Worm (Caenorhabditis elegans) whole organism, young adult: ENCODE results near the gene Y55B1AR.2.

Experiments used
- C17E4.6 ChIP-seq: fragments of 200-800 bp; sonication (Bioruptor generic); IDR thresholded peaks from 2 replicates; pipeline ENCODE4 v1.3.6; 2022; ENCODE audit warnings: missing genetic modification reagents, missing genetic modification characterization, missing compliant biosample characterization
- D2030.7 ChIP-seq: fragments of 200-800 bp; sonication (Bioruptor generic); IDR thresholded peaks from 2 replicates; pipeline ENCODE4 v1.3.6; 2022; ENCODE audit warnings: missing genetic modification reagents, missing genetic modification characterization, missing compliant biosample characterization
- F22D6.2 ChIP-seq: sonication (generic microtip); optimal IDR thresholded peaks from 2 replicates; lab custom pipeline; 2016; ENCODE audit warnings: mild to moderate bottlenecking, missing genetic modification characterization, missing compliant biosample characterization
- F37B4.10 ChIP-seq: fragments of 200-800 bp; sonication (Bioruptor generic); IDR thresholded peaks from 2 replicates; pipeline ENCODE4 v1.3.6; 2022; ENCODE audit warnings: missing genetic modification characterization, missing compliant biosample characterization
- F39B2.1 ChIP-seq: fragments of 200-800 bp; sonication (Bioruptor generic); IDR thresholded peaks from 2 replicates; pipeline ENCODE4 v1.3.6; 2022; ENCODE audit warnings: missing genetic modification reagents, missing genetic modification characterization, missing compliant biosample characterization
- F57C9.4 ChIP-seq: sonication (generic microtip); optimal IDR thresholded peaks from 2 replicates; lab custom pipeline; 2017; ENCODE audit warnings: mild to moderate bottlenecking, missing genetic modification characterization, missing compliant biosample characterization
- K12H6.12 ChIP-seq: fragments of 200-800 bp; sonication (Bioruptor generic); optimal IDR thresholded peaks from 2 replicates; lab custom pipeline; 2018; ENCODE audit warnings: mild to moderate bottlenecking, missing genetic modification characterization, missing compliant biosample characterization
- Y53G8AR.9 ChIP-seq: fragments of 200-800 bp; sonication (Bioruptor generic); conservative IDR thresholded peaks from 2 replicates; pipeline ENCODE4 v1.3.6; 2022; ENCODE audit warnings: missing genetic modification reagents, missing genetic modification characterization, missing compliant biosample characterization
- Y79H2A.3 ChIP-seq: fragments of 200-800 bp; sonication (Bioruptor generic); conservative IDR thresholded peaks from 2 replicates; pipeline ENCODE4 v1.3.6; 2022; ENCODE audit warnings: missing genetic modification reagents, missing genetic modification characterization, missing compliant biosample characterization
- ZK185.1 ChIP-seq: sonication (generic microtip); optimal IDR thresholded peaks from 2 replicates; lab custom pipeline; 2016; ENCODE audit warnings: mild to moderate bottlenecking, missing genetic modification characterization, missing compliant biosample characterization; ENCODE audit not compliant: poor library complexity, severe bottlenecking
- atf-7 ChIP-seq: sonication (generic microtip); optimal IDR thresholded peaks from 2 replicates; lab custom pipeline; 2017; ENCODE audit warnings: mild to moderate bottlenecking, missing genetic modification characterization, missing compliant biosample characterization
- attf-6 ChIP-seq: fragments of 200-800 bp; sonication (Bioruptor generic); IDR thresholded peaks from 2 replicates; pipeline ENCODE4 v1.3.6; 2022; ENCODE audit warnings: missing genetic modification reagents, missing genetic modification characterization, missing compliant biosample characterization
- bed-2 ChIP-seq: fragments of 200-800 bp; sonication (Bioruptor generic); IDR thresholded peaks from 2 replicates; pipeline ENCODE4 v1.3.6; 2022; ENCODE audit warnings: missing genetic modification reagents, missing genetic modification characterization, missing compliant biosample characterization
- cebp-1 ChIP-seq, 2 experiments: fragments of 200-800 bp in 1 of 2; sonication (Bioruptor generic) in 1 of 2; sonication (generic microtip) in 1 of 2; IDR thresholded peaks in 1 of 2; optimal IDR thresholded peaks in 1 of 2; 2 replicates each; pipeline versions ENCODE4 v1.3.6 to Lab custom; 2017 to 2022; ENCODE audit warnings: missing compliant biosample characterization in 2 of 2, missing genetic modification characterization in 2 of 2, mild to moderate bottlenecking in 1 of 2, missing genetic modification reagents in 1 of 2, moderate library complexity in 1 of 2
- cebp-2 ChIP-seq: fragments of 200-800 bp; sonication (Bioruptor generic); IDR thresholded peaks from 2 replicates; pipeline ENCODE4 v1.3.6; 2022; ENCODE audit warnings: missing genetic modification characterization, missing compliant biosample characterization
- ceh-100 ChIP-seq: fragments of 200-800 bp; sonication (Bioruptor generic); IDR thresholded peaks from 2 replicates; pipeline ENCODE4 v1.3.6; 2022; ENCODE audit warnings: missing genetic modification reagents, missing genetic modification characterization, missing compliant biosample characterization
- ceh-91 ChIP-seq: fragments of 200-800 bp; sonication (Bioruptor generic); IDR thresholded peaks from 2 replicates; pipeline ENCODE4 v1.3.6; 2022; ENCODE audit warnings: missing genetic modification reagents, missing genetic modification characterization, missing compliant biosample characterization
- chd-7 ChIP-seq: sonication (generic microtip); optimal IDR thresholded peaks from 2 replicates; lab custom pipeline; 2016; ENCODE audit warnings: mild to moderate bottlenecking, missing genetic modification characterization, moderate library complexity, missing compliant biosample characterization
- dox-1 ChIP-seq: fragments of 200-800 bp; sonication (Bioruptor generic); IDR thresholded peaks from 2 replicates; pipeline ENCODE4 v1.3.6; 2022; ENCODE audit warnings: missing genetic modification reagents, missing genetic modification characterization, missing compliant biosample characterization
- dpff-1 ChIP-seq: sonication (generic microtip); optimal IDR thresholded peaks from 2 replicates; lab custom pipeline; 2017; ENCODE audit warnings: mild to moderate bottlenecking, missing genetic modification characterization, missing compliant biosample characterization
- dpl-1 ChIP-seq: fragments of 150-350 bp; optimal IDR thresholded peaks from 2 replicates; lab custom pipeline; 2014; ENCODE audit warnings: missing biosample characterization, missing genetic modification reagents, missing genetic modification characterization
- efl-1 ChIP-seq: fragments of 150-350 bp; optimal IDR thresholded peaks from 2 replicates; lab custom pipeline; 2014; ENCODE audit warnings: missing biosample characterization, missing genetic modification reagents, missing genetic modification characterization
- egl-18 ChIP-seq: fragments of 200-800 bp; sonication (Bioruptor generic); IDR thresholded peaks from 2 replicates; pipeline ENCODE4 v1.3.6; 2022; ENCODE audit warnings: missing genetic modification reagents, missing genetic modification characterization, missing compliant biosample characterization
- egrh-3 ChIP-seq: fragments of 200-800 bp; sonication (Bioruptor generic); IDR thresholded peaks from 2 replicates; pipeline ENCODE4 v1.3.6; 2022; ENCODE audit warnings: missing genetic modification reagents, missing genetic modification characterization, missing compliant biosample characterization
- ekl-4 ChIP-seq: fragments of 200-800 bp; sonication (Bioruptor generic); IDR thresholded peaks from 2 replicates; pipeline ENCODE4 v1.3.6; 2022; ENCODE audit warnings: missing genetic modification reagents, missing genetic modification characterization, missing compliant biosample characterization
- gei-17 ChIP-seq: fragments of 200-800 bp; sonication (Bioruptor generic); optimal IDR thresholded peaks from 2 replicates; lab custom pipeline; 2018; ENCODE audit warnings: mild to moderate bottlenecking, missing genetic modification characterization, missing compliant biosample characterization
- hmg-20 ChIP-seq: fragments of 200-800 bp; sonication (Bioruptor generic); IDR thresholded peaks from 2 replicates; pipeline ENCODE4 v1.3.6; 2022; ENCODE audit warnings: missing genetic modification reagents, missing genetic modification characterization, missing compliant biosample characterization
- hsf-1 ChIP-seq: fragments of 200-800 bp; sonication (Bioruptor generic); IDR thresholded peaks from 2 replicates; pipeline ENCODE4 v1.3.6; 2022; ENCODE audit warnings: missing genetic modification reagents, missing genetic modification characterization, missing compliant biosample characterization
- let-607 ChIP-seq, 2 experiments: fragments of 200-800 bp in 1 of 2; sonication (Bioruptor generic) in 1 of 2; sonication (generic microtip) in 1 of 2; optimal IDR thresholded peaks; 2 replicates each; lab custom pipeline; 2016 to 2018; ENCODE audit warnings: mild to moderate bottlenecking in 2 of 2, missing compliant biosample characterization in 2 of 2, missing genetic modification characterization in 2 of 2, moderate library complexity in 2 of 2, missing genotype in 1 of 2
- lir-1 ChIP-seq: fragments of 200-800 bp; sonication (Bioruptor generic); conservative IDR thresholded peaks from 2 replicates; pipeline ENCODE4 v1.3.6; 2022; ENCODE audit warnings: missing genetic modification reagents, missing genetic modification characterization, missing compliant biosample characterization
- madf-3 ChIP-seq: fragments of 200-800 bp; sonication (Bioruptor generic); IDR thresholded peaks from 2 replicates; pipeline ENCODE4 v1.3.6; 2022; ENCODE audit warnings: missing genetic modification reagents, missing genetic modification characterization, missing compliant biosample characterization
- mcd-1 ChIP-seq: fragments of 200-800 bp; sonication (Bioruptor generic); IDR thresholded peaks from 2 replicates; pipeline ENCODE4 v1.3.6; 2022; ENCODE audit warnings: missing genetic modification reagents, missing genetic modification characterization, missing compliant biosample characterization
- nfya-1 ChIP-seq: sonication (generic microtip); optimal IDR thresholded peaks from 2 replicates; lab custom pipeline; 2017; ENCODE audit warnings: antibody characterized with exemption, missing compliant biosample characterization, missing genetic modification characterization, borderline replicate concordance; ENCODE audit not compliant: insufficient read depth
- nhr-120 ChIP-seq: fragments of 200-800 bp; sonication (Bioruptor generic); IDR thresholded peaks from 2 replicates; pipeline ENCODE4 v1.3.6; 2022; ENCODE audit warnings: missing genetic modification characterization, missing compliant biosample characterization
- nhr-179 ChIP-seq: sonication (generic microtip); optimal IDR thresholded peaks from 2 replicates; lab custom pipeline; 2016; ENCODE audit warnings: mild to moderate bottlenecking, missing genetic modification characterization, missing compliant biosample characterization
- nhr-80 ChIP-seq: sonication (generic microtip); optimal IDR thresholded peaks from 2 replicates; lab custom pipeline; 2016; ENCODE audit warnings: missing genetic modification characterization, missing compliant biosample characterization
- pbrm-1 ChIP-seq: fragments of 200-800 bp; sonication (Bioruptor generic); IDR thresholded peaks from 2 replicates; pipeline ENCODE4 v1.3.6; 2022; ENCODE audit warnings: missing genetic modification reagents, missing genetic modification characterization, missing compliant biosample characterization
- rcor-1 ChIP-seq: fragments of 200-800 bp; sonication (Bioruptor generic); IDR thresholded peaks from 2 replicates; pipeline ENCODE4 v1.3.6; 2022; ENCODE audit warnings: missing genetic modification reagents, missing genetic modification characterization, missing compliant biosample characterization
- unc-62 ChIP-seq: fragments of 150-350 bp; optimal IDR thresholded peaks from 2 replicates; lab custom pipeline; 2014; ENCODE audit warnings: missing biosample characterization, missing genetic modification reagents, missing genetic modification characterization
- xnd-1 ChIP-seq: sonication (generic microtip); optimal IDR thresholded peaks from 2 replicates; lab custom pipeline; 2016; ENCODE audit warnings: missing genotype, missing genetic modification reagents, missing genetic modification characterization, missing compliant biosample characterization
- ztf-18 ChIP-seq: sonication (generic microtip); optimal IDR thresholded peaks from 2 replicates; lab custom pipeline; 2016; ENCODE audit warnings: missing genotype, mild to moderate bottlenecking, missing genetic modification characterization, missing compliant biosample characterization
- ztf-22 ChIP-seq: fragments of 200-800 bp; sonication (Bioruptor generic); optimal IDR thresholded peaks from 2 replicates; lab custom pipeline; 2018; ENCODE audit warnings: mild to moderate bottlenecking, missing genetic modification characterization, moderate library complexity, missing compliant biosample characterization
- ztf-28 ChIP-seq: fragments of 200-800 bp; sonication (Bioruptor generic); IDR thresholded peaks from 2 replicates; pipeline ENCODE4 v1.3.6; 2022; ENCODE audit warnings: missing genetic modification reagents, missing genetic modification characterization, missing compliant biosample characterization
- ztf-3 ChIP-seq: fragments of 200-800 bp; sonication (Bioruptor generic); optimal IDR thresholded peaks from 2 replicates; lab custom pipeline; 2018; ENCODE audit warnings: mild to moderate bottlenecking, missing genetic modification characterization, missing compliant biosample characterization

Y55B1AR.2 gene

DNA sequence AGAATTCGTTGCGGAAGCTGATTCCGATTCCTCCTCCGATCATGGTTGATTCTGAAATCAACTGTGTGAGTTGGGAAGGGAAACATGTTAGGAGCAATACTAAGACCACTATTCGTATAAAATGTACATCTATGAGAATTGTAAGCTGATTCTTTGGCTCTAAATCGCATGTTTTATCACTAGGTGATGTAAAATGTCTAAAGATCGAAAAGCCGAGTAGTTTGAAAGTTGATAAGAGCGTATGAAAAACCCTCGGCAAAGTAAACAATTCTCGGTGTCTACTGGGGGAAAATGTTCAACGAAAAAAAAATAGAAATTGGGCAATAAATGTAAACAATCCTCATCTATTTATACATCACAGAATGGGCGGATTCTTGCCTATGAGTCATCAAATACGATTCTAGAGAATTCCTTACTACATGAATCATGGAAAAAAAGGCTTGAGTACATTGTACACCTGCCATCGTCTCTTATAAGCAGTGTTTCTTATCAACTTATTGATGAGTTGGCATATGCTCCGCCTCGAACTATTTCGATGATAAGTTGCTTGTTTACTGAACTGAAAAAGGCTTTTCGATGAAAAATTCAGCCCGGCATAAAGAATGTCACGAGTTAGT lies 1.8 kb upstream of the Y55B1AR.2 start, which contains the start of gene lec-6 (continued):
- TF ChIP-seq D2030.7 (GFP tag; lab: Robert Waterston, UW) = no peak
- no peak for TF ChIP-seq ztf-18 (tag; lab: Kevin White, UChicago)
- TF ChIP-seq Y79H2A.3 (GFP tag; lab: Robert Waterston, UW) = no peak
- no peak for TF ChIP-seq cebp-2 (GFP tag; lab: Robert Waterston, UW)
- TF ChIP-seq F37B4.10 (GFP tag; lab: Robert Waterston, UW) = no peak
- no peak for TF ChIP-seq dpff-1
- TF ChIP-seq ztf-3 (GFP tag; lab: Kevin White, UChicago) = no peak
- no peak for TF ChIP-seq lir-1
- TF ChIP-seq xnd-1 (tag; lab: Kevin White, UChicago) = no peak
- peak; percentile 66 for TF ChIP-seq ZK185.1 (tag; lab: Kevin White, UChicago)
- no peak for TF ChIP-seq nfya-1
- TF ChIP-seq ztf-22 (GFP tag; lab: Kevin White, UChicago) = peak; percentile 5
- TF ChIP-seq dpl-1 (GFP tag; lab: Kevin White, UChicago) = no peak
- peak; percentile 27 for TF ChIP-seq atf-7
- TF ChIP-seq nhr-120 (GFP tag; lab: Robert Waterston, UW) = no peak
- TF ChIP-seq pbrm-1 = 0 out of 2 replicates have a peak, but pooled peaks have one; percentile 6
- TF ChIP-seq dox-1 (GFP tag; lab: Robert Waterston, UW) = 0 out of 2 replicates have a peak, but pooled peaks have one; percentile 59
- TF ChIP-seq attf-6 (GFP tag; lab: Robert Waterston, UW) = no peak
- no peak for TF ChIP-seq egl-18 (GFP tag; lab: Robert Waterston, UW)
- TF ChIP-seq bed-2 (GFP tag; lab: Robert Waterston, UW) = no peak
- no peak for TF ChIP-seq unc-62 (GFP tag; lab: Kevin White, UChicago)
- TF ChIP-seq, all 124 proteins: peak for 15

DNA sequence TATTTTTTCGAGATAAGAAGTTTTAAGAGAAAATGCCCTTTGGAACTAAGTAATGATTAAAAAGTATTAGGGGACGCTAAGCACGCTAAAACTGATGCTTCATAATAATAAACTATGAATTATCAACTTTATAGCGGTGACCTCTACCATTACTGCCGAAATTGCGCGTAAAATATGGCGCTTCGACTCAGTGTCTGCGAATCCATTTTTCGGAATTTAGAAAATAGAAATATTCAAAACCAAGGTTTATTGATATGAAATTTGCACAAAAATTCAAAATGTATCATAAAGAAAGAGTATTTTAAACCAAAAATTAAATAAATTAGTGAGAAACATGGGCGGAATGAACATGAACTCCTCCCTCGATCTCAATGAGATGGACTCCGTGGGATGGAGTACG lies 692 bp upstream of the Y55B1AR.2 start:
- peak in 1 of 2 experiments; percentile 17 for TF ChIP-seq let-607 (tag; optimal IDR thresholded peaks at IDR 0.05; lab: Kevin White, UChicago)
- peak; percentile 42 for TF ChIP-seq ZK185.1 (tag; lab: Kevin White, UChicago)
- TF ChIP-seq F57C9.4 (tag; lab: Kevin White, UChicago) = no peak
- peak; percentile 18 for TF ChIP-seq nhr-80 (tag; lab: Kevin White, UChicago)
- no peak for TF ChIP-seq cebp-1 (GFP tag; IDR thresholded peaks at IDR 0.05; lab: Robert Waterston, UW)
- TF ChIP-seq cebp-1 (tag; optimal IDR thresholded peaks at IDR 0.05; lab: Kevin White, UChicago) = peak; percentile 7
- no peak for TF ChIP-seq F22D6.2
- 0 out of 2 replicates have a peak, but pooled peaks have one; percentile 40 for TF ChIP-seq Y53G8AR.9 (GFP tag; lab: Robert Waterston, UW)
- no peak for TF ChIP-seq hsf-1 (GFP tag; lab: Robert Waterston, UW)
- 0 out of 2 replicates have a peak, but pooled peaks have one; percentile 36 for TF ChIP-seq ekl-4 (GFP tag; lab: Robert Waterston, UW)
- no peak for TF ChIP-seq chd-7

DNA sequence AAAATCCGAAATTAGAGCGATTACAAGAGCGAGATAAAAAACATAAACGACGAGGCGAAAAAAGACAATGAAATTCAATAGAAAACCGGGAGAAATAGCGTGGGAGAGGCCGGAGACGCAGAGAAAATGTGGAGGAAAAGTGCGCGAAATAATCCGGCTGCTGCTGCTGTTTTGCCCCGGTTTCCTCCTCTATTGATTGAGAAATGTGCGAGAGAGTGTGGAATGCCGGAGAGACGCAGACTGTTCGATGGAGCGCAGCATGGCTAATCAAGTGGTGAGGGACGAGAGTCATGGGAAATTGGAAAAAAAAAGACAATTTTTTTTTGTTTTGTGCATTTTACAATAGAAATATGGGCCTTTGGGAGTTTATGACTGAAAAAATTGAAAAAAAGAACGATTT lies 419 bp downstream of the Y55B1AR.2 start:
- TF ChIP-seq gei-17 (GFP tag; lab: Kevin White, UChicago) = no peak
- peak; percentile 25 for TF ChIP-seq K12H6.12 (tag; lab: Kevin White, UChicago)
- no peak for TF ChIP-seq hsf-1 (GFP tag; lab: Robert Waterston, UW)
- peak; percentile 32; the same call in 1 of the 2 replicates for TF ChIP-seq mcd-1 (GFP tag; lab: Robert Waterston, UW)
- no peak for TF ChIP-seq F39B2.1
- TF ChIP-seq efl-1 (GFP tag; lab: Kevin White, UChicago) = peak; percentile 22
- TF ChIP-seq attf-6 (GFP tag; lab: Robert Waterston, UW) = no peak
- no peak for TF ChIP-seq nhr-179
- no peak for TF ChIP-seq lir-1
- no peak for TF ChIP-seq C17E4.6 (GFP tag; lab: Robert Waterston, UW)
- TF ChIP-seq nfya-1 = no peak
- TF ChIP-seq egrh-3 = 0 out of 2 replicates have a peak, but pooled peaks have one; percentile 14
- TF ChIP-seq ceh-91 (GFP tag; lab: Robert Waterston, UW) = no peak
- TF ChIP-seq dox-1 (GFP tag; lab: Robert Waterston, UW) = no peak
- no peak for TF ChIP-seq ceh-100 (GFP tag; lab: Robert Waterston, UW)
- TF ChIP-seq ztf-28 (GFP tag; lab: Robert Waterston, UW) = no peak
- TF ChIP-seq rcor-1 (GFP tag; lab: Robert Waterston, UW) = 0 out of 2 replicates have a peak, but pooled peaks have one; percentile 6
- TF ChIP-seq madf-3 (GFP tag; lab: Robert Waterston, UW) = 0 out of 2 replicates have a peak, but pooled peaks have one; percentile 9
- TF ChIP-seq atf-7 = no peak
- no peak for TF ChIP-seq hmg-20 (GFP tag; lab: Robert Waterston, UW)
- TF ChIP-seq cebp-2 (GFP tag; lab: Robert Waterston, UW) = no peak
